Worm (Caenorhabditis elegans): Measurements from ENCODE around the gene H04D03.7.

ce11 chrIII:10404918-10405317 is 41.7 kb downstream of the H04D03.7 start, which contains the start of the genes M03C11.3 and chl-1:
- TF ChIP-seq efl-1 (GFP tag; optimal IDR thresholded peaks at IDR 0.05) (no peak), pha-4 (tag; optimal IDR thresholded peaks at IDR 0.05) (no peak), ccch-3 (GFP tag; optimal IDR thresholded peaks at IDR 0.05) (no peak), hmg-20 (GFP tag; IDR thresholded peaks at IDR 0.05) (no peak)

Data from whole organism, young adult.